Fruit fly (Drosophila melanogaster) whole organism, pupa: ENCODE measurements around the gene Tctp.

Source experiments
- CG10348 ChIP-seq: fragments of 200-800 bp; sonication (Bioruptor generic); IDR thresholded peaks from 2 replicates; pipeline ENCODE4 v1.3.6; 2022; ENCODE audit warnings: missing biosample characterization, missing genetic modification characterization
- CG13204 ChIP-seq: fragments of 200-800 bp; sonication (Bioruptor generic); optimal IDR thresholded peaks from 2 replicates; lab custom pipeline; 2018; ENCODE audit warnings: missing biosample characterization, mild to moderate bottlenecking, missing genetic modification characterization, moderate library complexity
- CG14655 ChIP-seq: fragments of 200-800 bp; sonication (Bioruptor generic); optimal IDR thresholded peaks from 3 replicates; lab custom pipeline; 2017; ENCODE audit warnings: mild to moderate bottlenecking, missing biosample characterization, missing genetic modification reagents, missing genetic modification characterization
- CG15710 ChIP-seq: fragments of 200-800 bp; sonication (Bioruptor generic); optimal IDR thresholded peaks from 2 replicates; lab custom pipeline; 2018; ENCODE audit warnings: missing biosample characterization, mild to moderate bottlenecking, missing genetic modification characterization, moderate library complexity
- CG17806 ChIP-seq: fragments of 200-800 bp; sonication (Bioruptor generic); optimal IDR thresholded peaks from 2 replicates; lab custom pipeline; 2018; ENCODE audit warnings: missing biosample characterization, mild to moderate bottlenecking, missing genetic modification characterization, moderate library complexity
- CG32121 ChIP-seq: fragments of 200-800 bp; sonication (Bioruptor generic); IDR thresholded peaks from 2 replicates; pipeline ENCODE4 v1.3.6; 2022; ENCODE audit warnings: missing biosample characterization, missing genetic modification characterization
- CG34367 ChIP-seq: fragments of 200-800 bp; sonication (Bioruptor generic); optimal IDR thresholded peaks from 2 replicates; lab custom pipeline; 2018; ENCODE audit warnings: missing biosample characterization, mild to moderate bottlenecking, missing genetic modification characterization
- EcR ChIP-seq: fragments of 200-800 bp; sonication (Bioruptor generic); optimal IDR thresholded peaks from 3 replicates; lab custom pipeline; 2019; ENCODE audit warnings: missing biosample characterization, missing genetic modification characterization, mild to moderate bottlenecking, moderate library complexity, missing genetic modification reagents
- Pif1A ChIP-seq: fragments of 200-800 bp; sonication (Bioruptor generic); optimal IDR thresholded peaks from 3 replicates; lab custom pipeline; 2016; ENCODE audit warnings: missing biosample characterization, missing genetic modification characterization
- Snoo ChIP-seq: fragments of 200-800 bp; sonication (Bioruptor generic); optimal IDR thresholded peaks from 3 replicates; lab custom pipeline; 2017; ENCODE audit warnings: missing biosample characterization, mild to moderate bottlenecking, missing genetic modification characterization, inconsistent platforms
- fd96Ca ChIP-seq: fragments of 200-800 bp; sonication (Bioruptor generic); IDR thresholded peaks from 3 replicates; pipeline ENCODE4 v1.3.6; 2022; ENCODE audit warnings: missing biosample characterization, missing genetic modification characterization

The Tctp gene

DNA sequence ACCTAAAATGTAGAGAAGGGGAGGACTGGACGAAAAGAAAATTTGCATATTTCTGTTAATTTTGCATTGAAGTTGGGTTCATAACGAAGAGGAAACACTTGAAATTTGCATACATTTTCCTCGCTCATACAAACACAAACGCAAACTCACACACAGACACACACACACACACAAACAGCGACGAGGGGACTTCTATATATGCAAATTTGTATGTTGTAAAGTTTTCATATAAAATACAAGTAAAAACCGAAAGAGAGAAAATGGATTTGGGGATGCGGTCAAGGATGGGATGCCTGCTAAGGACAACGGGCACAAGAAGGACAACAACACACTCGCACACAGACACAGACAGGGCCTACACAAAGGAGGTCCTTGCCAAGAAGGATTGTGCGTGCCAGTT, 47.5 kb downstream of the Tctp start:
- TF ChIP-seq CG15710 (tag; lab: Kevin White, UChicago): no peak

DNA sequence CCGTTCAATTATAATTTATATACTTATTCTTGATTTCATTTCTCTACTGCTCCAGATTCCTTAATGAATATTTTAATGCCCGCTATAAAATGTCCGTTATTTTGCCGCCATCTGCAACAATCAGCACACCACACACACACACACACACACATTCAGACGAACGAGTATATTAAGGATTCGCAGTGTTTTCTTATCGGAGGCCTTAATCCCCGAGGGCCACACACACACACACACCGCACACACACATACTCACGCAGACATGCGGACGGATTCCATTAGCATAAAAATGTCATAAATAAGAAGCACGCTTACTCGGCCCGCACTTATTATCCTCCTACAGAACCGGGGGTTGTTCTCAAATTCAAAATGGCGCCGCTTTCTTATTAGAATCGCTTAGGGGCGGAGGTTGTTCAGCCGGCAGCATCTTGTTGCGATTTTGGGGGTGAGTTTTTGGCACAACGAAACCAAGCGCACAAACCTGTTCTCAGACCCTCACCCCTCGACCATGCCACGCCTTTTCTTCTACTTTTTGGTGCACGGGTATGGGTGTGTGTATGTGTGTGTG, 51.0 kb downstream of the Tctp start:
- TF ChIP-seq CG14655 (GFP tag; lab: Kevin White, UChicago) (no peak), CG15710 (tag; lab: Kevin White, UChicago) (no peak), EcR (GFP tag; lab: Kevin White, UChicago) (no peak), CG32121 (GFP tag; lab: Robert Waterston, UW) (no peak), fd96Ca (GFP tag; lab: Robert Waterston, UW) (no peak), Snoo (tag; lab: Kevin White, UChicago) (no peak), CG34367 (tag; lab: Kevin White, UChicago) (no peak), Pif1A (GFP tag; lab: Kevin White, UChicago) (no peak), CG10348 (no peak), CG17806 (tag; lab: Kevin White, UChicago) (no peak), CG13204 (GFP tag; lab: Kevin White, UChicago) (no peak)
